Worm (Caenorhabditis elegans) whole organism, midembryonic: ENCODE measurements around the gene nas-31.

Experiments used
- T22C8.4 ChIP-seq: fragments of 200-800 bp; sonication (Bioruptor generic); IDR thresholded peaks from 2 replicates; pipeline ENCODE4 v1.3.6; 2022; ENCODE audit warnings: missing genetic modification characterization, missing compliant biosample characterization
- cog-1 ChIP-seq: sonication (generic microtip); optimal IDR thresholded peaks from 2 replicates; lab custom pipeline; 2016; ENCODE audit warnings: missing genetic modification characterization, missing compliant biosample characterization
- flt-1 ChIP-seq: fragments of 200-800 bp; sonication (Bioruptor generic); IDR thresholded peaks from 2 replicates; pipeline ENCODE4 v1.3.6; 2022; ENCODE audit warnings: missing genetic modification characterization, missing compliant biosample characterization
- klf-2 ChIP-seq: fragments of 200-800 bp; sonication (Bioruptor generic); conservative IDR thresholded peaks from 2 replicates; pipeline ENCODE4 v1.3.6; 2022; ENCODE audit warnings: missing genetic modification reagents, missing genetic modification characterization, missing compliant biosample characterization
- med-1 ChIP-seq: sonication (generic microtip); optimal IDR thresholded peaks from 2 replicates; lab custom pipeline; 2017; ENCODE audit warnings: missing genetic modification characterization, mild to moderate bottlenecking, missing compliant biosample characterization, antibody characterized with exemption, missing genetic modification reagents; ENCODE audit not compliant: insufficient read depth
- tab-1 ChIP-seq: fragments of 200-800 bp; sonication (Bioruptor generic); IDR thresholded peaks from 2 replicates; pipeline ENCODE4 v1.3.6; 2022; ENCODE audit warnings: missing genetic modification characterization, missing compliant biosample characterization
- ztf-23 ChIP-seq: fragments of 200-800 bp; sonication (Bioruptor generic); IDR thresholded peaks from 2 replicates; pipeline ENCODE4 v1.3.6; 2022; ENCODE audit warnings: missing genetic modification reagents, missing genetic modification characterization, missing compliant biosample characterization
- ztf-29 ChIP-seq: fragments of 200-800 bp; sonication (Bioruptor generic); IDR thresholded peaks from 2 replicates; pipeline ENCODE4 v1.3.6; 2022; ENCODE audit warnings: missing genetic modification reagents, missing genetic modification characterization, missing compliant biosample characterization

DNA sequence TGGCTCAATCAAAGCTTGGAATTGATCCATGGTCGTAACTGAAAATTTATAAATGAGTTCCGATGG, 24.7 kb downstream of the nas-31 start, which contains the start of gene sec-61.G:
- TF ChIP-seq med-1 (GFP tag; lab: Kevin White, UChicago), result no peak
- no peak for TF ChIP-seq T22C8.4
- no peak for TF ChIP-seq tab-1 (GFP tag; lab: Robert Waterston, UW)
- no peak for TF ChIP-seq cog-1
- TF ChIP-seq ztf-23 (GFP tag; lab: Robert Waterston, UW), result no peak
- no peak for TF ChIP-seq flt-1 (GFP tag; lab: Robert Waterston, UW)
- no peak for TF ChIP-seq ztf-29
- no peak for TF ChIP-seq klf-2 (GFP tag; lab: Robert Waterston, UW)
